Fruit fly (Drosophila melanogaster): Measurements from ENCODE around the gene sn.

sn gene

dm6 chrX:7968215-7968799 is 4.5 kb downstream of the sn start, which contains the start of gene sws (continued):
- TF ChIP-seq nau (GFP tag; optimal IDR thresholded peaks at IDR 0.05) (no peak), zfh1 (GFP tag; IDR thresholded peaks at IDR 0.05) (no peak), CG8290 (GFP tag; optimal IDR thresholded peaks at IDR 0.05) (no peak), CG8290 (tag; optimal IDR thresholded peaks at IDR 0.05) (peak in 1 of 2 experiments; percentile 50), Hr3 (GFP tag; optimal IDR thresholded peaks at IDR 0.05) (peak; percentile 41), E2f2 (GFP tag; IDR thresholded peaks at IDR 0.05) (0 out of 2 replicates have a peak, but pooled peaks have one; percentile 17), caup (GFP tag; optimal IDR thresholded peaks at IDR 0.05; ENCODE audit: severe bottlenecking) (peak; percentile 50), jing (GFP tag; optimal IDR thresholded peaks at IDR 0.05) (no peak), CG43689 (GFP tag; IDR thresholded peaks at IDR 0.05) (no peak), schlank (tag; optimal IDR thresholded peaks at IDR 0.05) (no peak), CG7556 (GFP tag; optimal IDR thresholded peaks at IDR 0.05) (peak; percentile 37), B-H1 (GFP tag; IDR thresholded peaks at IDR 0.05) (no peak), knrl (GFP tag; IDR thresholded peaks at IDR 0.05; ENCODE audit: partially characterized antibody) (peak; percentile 53; the same call in 2 of the 3 replicates), Sin3A (optimal IDR thresholded peaks at IDR 0.05) (no peak), CG10654 (GFP tag; optimal IDR thresholded peaks at IDR 0.05) (peak; percentile 20), Opbp (GFP tag; IDR thresholded peaks at IDR 0.05; ENCODE audit: partially characterized antibody) (peak; percentile 52; the same call in 2 of the 3 replicates), Meics (GFP tag; optimal IDR thresholded peaks at IDR 0.05) (peak; percentile 53), cad (GFP tag; optimal IDR thresholded peaks at IDR 0.05) (no peak), CG7839 (tag; optimal IDR thresholded peaks at IDR 0.05) (peak; percentile 54), CG2120 (GFP tag; optimal IDR thresholded peaks at IDR 0.05) (peak; percentile 50), CG2202 (tag; optimal IDR thresholded peaks at IDR 0.05) (no peak), CG32772 (GFP tag; IDR thresholded peaks at IDR 0.05) (no peak), CG17829 (tag; optimal IDR thresholded peaks at IDR 0.05) (peak; percentile 45), Stat92E (GFP tag; optimal IDR thresholded peaks at IDR 0.05) (no peak), CG9817 (tag; optimal IDR thresholded peaks at IDR 0.05) (peak; percentile 33), CG10431 (GFP tag; optimal IDR thresholded peaks at IDR 0.05) (peak; percentile 4), CG12071 (GFP tag; optimal IDR thresholded peaks at IDR 0.05) (no peak), Rx (GFP tag; IDR thresholded peaks at IDR 0.05) (no peak), klu (GFP tag; IDR thresholded peaks at IDR 0.05) (no peak), unc-4 (GFP tag; IDR thresholded peaks at IDR 0.05; ENCODE audit: partially characterized antibody) (peak; percentile 68), Abd-B (GFP tag; optimal IDR thresholded peaks at IDR 0.05) (peak; percentile 41), CG11695 (GFP tag; IDR thresholded peaks at IDR 0.05) (0 out of 3 replicates have a peak, but pooled peaks have one; percentile 17), CG17568 (GFP tag; optimal IDR thresholded peaks at IDR 0.05) (no peak), MBD-R2 (GFP tag; IDR thresholded peaks at IDR 0.05) (no peak), CG6765 (GFP tag; optimal IDR thresholded peaks at IDR 0.05) (no peak), CG4854 (GFP tag; optimal IDR thresholded peaks at IDR 0.05) (no peak), Hmr (GFP tag; optimal IDR thresholded peaks at IDR 0.05) (peak; percentile 47), Xbp1 (GFP tag; optimal IDR thresholded peaks at IDR 0.05) (peak; percentile 43), MTF-1 (GFP tag; optimal IDR thresholded peaks at IDR 0.05; ENCODE audit: borderline replicate concordance) (no peak), ara (GFP tag; IDR thresholded peaks at IDR 0.05) (no peak), Antp (GFP tag; optimal IDR thresholded peaks at IDR 0.05) (no peak), Myb (GFP tag; optimal IDR thresholded peaks at IDR 0.05) (peak; percentile 15), sug (tag; optimal IDR thresholded peaks at IDR 0.05) (peak; percentile 19), CG15601 (tag; optimal IDR thresholded peaks at IDR 0.05) (peak; percentile 27), amos (GFP tag; IDR thresholded peaks at IDR 0.05; ENCODE audit: partially characterized antibody) (peak; percentile 75), NfI (GFP tag; optimal IDR thresholded peaks at IDR 0.05) (peak; percentile 19), Ada2b (GFP tag; IDR thresholded peaks at IDR 0.05) (no peak; the same call in 1 of the 2 replicates), CG31224 (GFP tag; IDR thresholded peaks at IDR 0.05) (no peak), nerfin-1 (tag; optimal IDR thresholded peaks at IDR 0.05) (no peak), D19B (GFP tag; optimal IDR thresholded peaks at IDR 0.05) (peak; percentile 10)

Measured in whole organism, embryonic.